Fruit fly (Drosophila melanogaster): ENCODE results near the gene CG31780.

The CG31780 gene

dm6 chr2L:15746600-15747393 is 51.0 kb downstream of the CG31780 start (continued):
- TF ChIP-seq Trl (optimal IDR thresholded peaks at IDR 0.05): no peak
- TF ChIP-seq Trl (GFP tag; optimal IDR thresholded peaks at IDR 0.05): no peak
- peak; percentile 91 for TF ChIP-seq Abd-B (GFP tag; optimal IDR thresholded peaks at IDR 0.05)
- peak; percentile 89 for TF ChIP-seq tio (GFP tag; optimal IDR thresholded peaks at IDR 0.05)
- TF ChIP-seq gro (GFP tag; optimal IDR thresholded peaks at IDR 0.05): no peak
- TF ChIP-seq mirr (GFP tag; optimal IDR thresholded peaks at IDR 0.05): peak; percentile 10
- TF ChIP-seq Fer2 (tag; optimal IDR thresholded peaks at IDR 0.05): peak; percentile 81
- peak; percentile 64 for TF ChIP-seq kay (GFP tag; optimal IDR thresholded peaks at IDR 0.05)
- TF ChIP-seq Dll (GFP tag; IDR thresholded peaks at IDR 0.05; ENCODE audit: partially characterized antibody): no peak
- TF ChIP-seq Nf-YA (GFP tag; IDR thresholded peaks at IDR 0.05): 0 out of 2 replicates have a peak, but pooled peaks have one; percentile 52
- TF ChIP-seq h (optimal IDR thresholded peaks at IDR 0.05): no peak
- peak; percentile 50 for TF ChIP-seq CG15011 (GFP tag; optimal IDR thresholded peaks at IDR 0.05)
- no peak for TF ChIP-seq Gsc (GFP tag; IDR thresholded peaks at IDR 0.05)
- peak; percentile 92 for TF ChIP-seq fd96Cb (tag; optimal IDR thresholded peaks at IDR 0.05)
- peak; percentile 85 for TF ChIP-seq CG16815 (GFP tag; optimal IDR thresholded peaks at IDR 0.05)
- TF ChIP-seq al (GFP tag; IDR thresholded peaks at IDR 0.05): peak; percentile 71
- TF ChIP-seq CG34376 (GFP tag; optimal IDR thresholded peaks at IDR 0.05): no peak
- peak; percentile 25 to 44 for TF ChIP-seq Pdp1 (GFP tag; optimal IDR thresholded peaks at IDR 0.05)
- TF ChIP-seq CTCF (GFP tag; optimal IDR thresholded peaks at IDR 0.05): peak; percentile 48
- TF ChIP-seq disco-r (GFP tag; optimal IDR thresholded peaks at IDR 0.05): no peak
- TF ChIP-seq CG10654 (GFP tag; optimal IDR thresholded peaks at IDR 0.05): peak; percentile 81
- peak; percentile 83 for TF ChIP-seq NfI (GFP tag; optimal IDR thresholded peaks at IDR 0.05)
- peak; percentile 72; the same call in 1 of the 2 replicates for TF ChIP-seq CG14441 (GFP tag; IDR thresholded peaks at IDR 0.05)
- no peak for TF ChIP-seq Lpt (GFP tag; optimal IDR thresholded peaks at IDR 0.05)
- TF ChIP-seq Hmx (GFP tag; optimal IDR thresholded peaks at IDR 0.05): no peak
- TF ChIP-seq Awh (GFP tag; IDR thresholded peaks at IDR 0.05): peak; percentile 83
- TF ChIP-seq Ada2b (GFP tag; IDR thresholded peaks at IDR 0.05): peak; percentile 74
- TF ChIP-seq usp (GFP tag; optimal IDR thresholded peaks at IDR 0.05): no peak
- peak; percentile 97 for TF ChIP-seq dmrt11E (tag; optimal IDR thresholded peaks at IDR 0.05)
- TF ChIP-seq dm (GFP tag; optimal IDR thresholded peaks at IDR 0.05): no peak
- peak; percentile 93 for TF ChIP-seq CG4424 (GFP tag; optimal IDR thresholded peaks at IDR 0.05)
- TF ChIP-seq sqz (GFP tag; optimal IDR thresholded peaks at IDR 0.05): peak; percentile 74
- peak; percentile 59; the same call in 1 of the 2 replicates for TF ChIP-seq Atf6 (GFP tag; IDR thresholded peaks at IDR 0.05)
- TF ChIP-seq otp (GFP tag; IDR thresholded peaks at IDR 0.05): 0 out of 3 replicates have a peak, but pooled peaks have one; percentile 32
- TF ChIP-seq CG8359 (GFP tag; optimal IDR thresholded peaks at IDR 0.05; ENCODE audit: borderline replicate concordance): peak; percentile 68
- peak; percentile 37 for TF ChIP-seq zfh2 (GFP tag; optimal IDR thresholded peaks at IDR 0.05)
- TF ChIP-seq CG9797 (GFP tag; optimal IDR thresholded peaks at IDR 0.05): peak; percentile 16
- TF ChIP-seq CG15601 (tag; optimal IDR thresholded peaks at IDR 0.05): peak; percentile 94
- TF ChIP-seq hth (optimal IDR thresholded peaks at IDR 0.05): no peak
- TF ChIP-seq ind (GFP tag; optimal IDR thresholded peaks at IDR 0.05): peak; percentile 87
- TF ChIP-seq CG11696 (GFP tag; IDR thresholded peaks at IDR 0.05): no peak
- TF ChIP-seq Hr39 (optimal IDR thresholded peaks at IDR 0.05): no peak
- no peak for TF ChIP-seq repo (GFP tag; optimal IDR thresholded peaks at IDR 0.05)
- peak; percentile 93 for TF ChIP-seq Sox102F (GFP tag; optimal IDR thresholded peaks at IDR 0.05)
- peak; percentile 17 for TF ChIP-seq chn (GFP tag; optimal IDR thresholded peaks at IDR 0.05)
- TF ChIP-seq prd (optimal IDR thresholded peaks at IDR 0.05): no peak
- TF ChIP-seq prd (GFP tag; IDR thresholded peaks at IDR 0.05): peak; percentile 80
- peak; percentile 92 for TF ChIP-seq trem (tag; optimal IDR thresholded peaks at IDR 0.05)
- peak; percentile 45 for TF ChIP-seq lbe (GFP tag; optimal IDR thresholded peaks at IDR 0.05)
- TF ChIP-seq nerfin-1 (tag; optimal IDR thresholded peaks at IDR 0.05): peak; percentile 92
- TF ChIP-seq Adf1 (GFP tag; IDR thresholded peaks at IDR 0.05): peak; percentile 51
- TF ChIP-seq Dek (tag; optimal IDR thresholded peaks at IDR 0.05): peak; percentile 87
